Worm (Caenorhabditis elegans): ENCODE measurements around the gene wdr-83.
A peak's percentile ranks its signal among the peaks of the same experiment; 100 is the strongest.

wdr-83 gene

ce11 chrII:5057315-5057714 lies 25.8 kb upstream of the wdr-83 start:
- peak; percentile 27 for TF ChIP-seq aha-1 (tag)
- TF ChIP-seq madf-5 (GFP tag; IDR thresholded peaks at IDR 0.05) = 0 out of 4 replicates have a peak, but pooled peaks of 1 of the 2 experiments have one; percentile 34
- TF ChIP-seq F44E2.7 (GFP tag; IDR thresholded peaks at IDR 0.05) = no peak
- TF ChIP-seq unc-62 (GFP tag; optimal IDR thresholded peaks at IDR 0.05 in 1 of 2) = no peak
- no peak for TF ChIP-seq unc-62 (tag; optimal IDR thresholded peaks at IDR 0.05)
- peak; percentile 16 to 45 for TF ChIP-seq daf-16 (GFP tag; optimal IDR thresholded peaks at IDR 0.05)
- TF ChIP-seq daf-16 (tag; optimal IDR thresholded peaks at IDR 0.05) = peak; percentile 55
- no peak for TF ChIP-seq fkh-10 (GFP tag; optimal IDR thresholded peaks at IDR 0.05)
- no peak for TF ChIP-seq egl-27 (tag; optimal IDR thresholded peaks at IDR 0.05)
- peak; percentile 91 for TF ChIP-seq D1046.2 (GFP tag; IDR thresholded peaks at IDR 0.05)
- peak; percentile 51 for TF ChIP-seq hlh-30 (tag; optimal IDR thresholded peaks at IDR 0.05; ENCODE audit: insufficient read depth)
- no peak for TF ChIP-seq ztf-7 (tag; optimal IDR thresholded peaks at IDR 0.05)
- TF ChIP-seq nhr-41 (GFP tag; IDR thresholded peaks at IDR 0.05) = no peak
- TF ChIP-seq madf-9 (GFP tag; conservative IDR thresholded peaks at IDR 0.05) = peak; percentile 39; the same call in 1 of the 2 replicates
- peak; percentile 83 for TF ChIP-seq daf-19 (GFP tag; conservative IDR thresholded peaks at IDR 0.05)
- 0 out of 2 replicates have a peak, but pooled peaks have one; percentile 45 for TF ChIP-seq ceh-20 (GFP tag; IDR thresholded peaks at IDR 0.05)
- TF ChIP-seq saeg-2 (GFP tag; IDR thresholded peaks at IDR 0.05) = 0 out of 2 replicates have a peak, but pooled peaks have one; percentile 66
- TF ChIP-seq tag-97 (GFP tag; IDR thresholded peaks at IDR 0.05) = no peak
- TF ChIP-seq snpc-4 (tag; optimal IDR thresholded peaks at IDR 0.05) = peak; percentile 93
- TF ChIP-seq mdt-29 (GFP tag; IDR thresholded peaks at IDR 0.05) = peak; percentile 51; the same call in 1 of the 2 replicates
- peak; percentile 75 for TF ChIP-seq hlh-11 (tag; optimal IDR thresholded peaks at IDR 0.05)
- TF ChIP-seq cey-2 (tag; optimal IDR thresholded peaks at IDR 0.05; ENCODE audit: borderline replicate concordance, insufficient read depth) = no peak
- peak; percentile 74; the same call in 1 of the 2 replicates for TF ChIP-seq pha-4 (GFP tag; IDR thresholded peaks at IDR 0.05)
- no peak for TF ChIP-seq pha-4 (tag; optimal IDR thresholded peaks at IDR 0.05)
- TF ChIP-seq nhr-6 (tag; optimal IDR thresholded peaks at IDR 0.05) = no peak
- peak; percentile 76 for TF ChIP-seq duxl-1 (tag; optimal IDR thresholded peaks at IDR 0.05; ENCODE audit: poor library complexity)
- TF ChIP-seq lir-3 (tag; optimal IDR thresholded peaks at IDR 0.05) = no peak
- 0 out of 2 replicates have a peak, but pooled peaks have one; percentile 21 for TF ChIP-seq zip-11 (GFP tag; IDR thresholded peaks at IDR 0.05)
- TF ChIP-seq Y48G9A.11 (GFP tag; IDR thresholded peaks at IDR 0.05) = peak; percentile 63
- no peak for TF ChIP-seq jun-1 (tag; optimal IDR thresholded peaks at IDR 0.05)
- TF ChIP-seq arid-1 (GFP tag; conservative IDR thresholded peaks at IDR 0.05) = peak; percentile 83
- peak; percentile 40 for TF ChIP-seq spr-3 (GFP tag; optimal IDR thresholded peaks at IDR 0.05)
- peak; percentile 50 for TF ChIP-seq spr-1 (tag; optimal IDR thresholded peaks at IDR 0.05)
- TF ChIP-seq T26A8.4 (GFP tag; IDR thresholded peaks at IDR 0.05) = no peak; the same call in none of the 2 replicates
- no peak for TF ChIP-seq zip-2 (tag; optimal IDR thresholded peaks at IDR 0.05)
- no peak for TF ChIP-seq ztf-11 (tag; optimal IDR thresholded peaks at IDR 0.05)
- TF ChIP-seq nhr-102 (tag; optimal IDR thresholded peaks at IDR 0.05) = peak; percentile 60
- TF ChIP-seq hmg-1.1 (GFP tag; IDR thresholded peaks at IDR 0.05) = peak; percentile 75
- TF ChIP-seq fos-1 (tag; optimal IDR thresholded peaks at IDR 0.05) = no peak
- TF ChIP-seq ceh-82 (tag; optimal IDR thresholded peaks at IDR 0.05) = no peak
- no peak for TF ChIP-seq ZK546.5 (tag; optimal IDR thresholded peaks at IDR 0.05)
- peak; percentile 52 for TF ChIP-seq nhr-111 (GFP tag; optimal IDR thresholded peaks at IDR 0.05)
- TF ChIP-seq ces-1 (GFP tag; optimal IDR thresholded peaks at IDR 0.05) = no peak
- peak; percentile 64 for TF ChIP-seq F49E8.2 (tag; optimal IDR thresholded peaks at IDR 0.05; ENCODE audit: borderline replicate concordance)
- peak in 1 of 2 experiments; percentile 55 for TF ChIP-seq mdl-1 (tag; optimal IDR thresholded peaks at IDR 0.05)
- no peak for TF ChIP-seq daf-12 (tag; optimal IDR thresholded peaks at IDR 0.05)
- TF ChIP-seq dve-1 (tag; optimal IDR thresholded peaks at IDR 0.05; ENCODE audit: insufficient read depth) = peak; percentile 65
- no peak for TF ChIP-seq Y5F2A.4 (GFP tag; optimal IDR thresholded peaks at IDR 0.05)
- peak; percentile 20; the same call in 1 of the 2 replicates for TF ChIP-seq set-16 (GFP tag; IDR thresholded peaks at IDR 0.05)
- TF ChIP-seq unc-39 (tag; optimal IDR thresholded peaks at IDR 0.05) = no peak
- TF ChIP-seq rbr-2 (tag; optimal IDR thresholded peaks at IDR 0.05) = peak; percentile 68
- no peak for TF ChIP-seq nhr-237 (tag; optimal IDR thresholded peaks at IDR 0.05)

All from whole organism, L4 larva.